Worm (Caenorhabditis elegans) whole organism, L4/young adult: Measurements from ENCODE around the gene ostb-1.

Experiments used
- W03F9.2 ChIP-seq: fragments of 150-350 bp; optimal IDR thresholded peaks from 2 replicates; lab custom pipeline; 2014; ENCODE audit warnings: missing biosample characterization, missing genetic modification characterization
- dao-5 ChIP-seq: sonication (generic microtip); optimal IDR thresholded peaks from 2 replicates; lab custom pipeline; 2016; ENCODE audit warnings: missing genotype, missing genetic modification characterization, moderate library complexity, missing compliant biosample characterization
- him-1 ChIP-seq: sonication (generic microtip); optimal IDR thresholded peaks from 2 replicates; lab custom pipeline; 2016; ENCODE audit warnings: missing genotype, missing genetic modification reagents, missing genetic modification characterization, missing compliant biosample characterization

DNA sequence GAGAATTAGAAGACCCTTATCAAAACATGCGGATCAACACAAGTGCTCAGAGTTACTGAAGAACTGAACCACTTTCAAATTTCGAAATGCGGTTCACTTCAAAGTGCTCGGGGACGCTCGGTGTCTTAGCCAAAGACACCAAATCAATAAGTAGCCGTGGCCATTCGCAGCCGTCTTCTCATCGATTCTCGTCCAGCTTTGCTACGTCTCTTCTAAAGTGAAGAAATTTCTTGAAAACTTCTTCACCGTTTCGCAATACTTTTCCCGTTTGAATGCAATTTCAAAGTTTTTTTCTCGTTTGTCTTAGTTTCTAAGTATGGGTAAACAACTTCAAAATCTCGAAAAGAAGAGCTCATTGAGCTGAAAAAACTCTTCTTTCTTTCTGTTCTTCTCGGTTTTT is 20.6 kb downstream of the ostb-1 start:
- TF ChIP-seq dao-5 (tag; lab: Kevin White, UChicago) (no peak), W03F9.2 (no peak), him-1 (tag; lab: Kevin White, UChicago) (peak; percentile 16)
